Worm (Caenorhabditis elegans): ENCODE data around the gene C34E10.10.

The C34E10.10 gene

DNA sequence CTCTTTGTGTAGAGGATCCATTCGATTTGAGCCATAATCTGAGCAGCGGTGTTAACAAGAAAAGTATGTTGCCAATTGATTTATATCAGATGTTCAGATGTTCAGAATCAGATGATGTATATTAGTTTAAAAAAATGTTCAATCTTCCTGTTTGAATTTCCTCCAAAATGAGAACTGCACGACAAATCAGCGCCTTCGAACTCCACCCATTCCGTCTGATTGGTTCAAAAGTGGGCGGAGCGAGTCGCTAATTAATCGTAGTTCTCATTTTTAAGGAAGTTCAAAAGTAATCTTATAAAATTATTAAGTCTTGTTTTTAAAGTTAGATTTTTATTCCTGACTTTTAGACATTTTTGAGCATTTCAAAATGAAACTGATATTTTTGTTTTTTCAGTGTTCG, 48.5 kb downstream of the C34E10.10 start:
- no peak for TF ChIP-seq unc-62 (GFP tag; optimal IDR thresholded peaks at IDR 0.05)

All from whole organism, dauer.